Worm (Caenorhabditis elegans) whole organism, L1 larva: ENCODE results near the gene slc-25A10.
A peak's percentile ranks its signal among the peaks of the same experiment; 100 is the strongest.

Source experiments
- C04F5.9 ChIP-seq: sonication (generic microtip); optimal IDR thresholded peaks from 2 replicates; lab custom pipeline; 2016; ENCODE audit warnings: missing genetic modification characterization, missing compliant biosample characterization
- C16A3.4 ChIP-seq: fragments of 150-350 bp; optimal IDR thresholded peaks from 2 replicates; lab custom pipeline; 2014; ENCODE audit warnings: missing biosample characterization, missing genetic modification characterization
- C34B4.2 ChIP-seq: sonication (generic microtip); optimal IDR thresholded peaks from 2 replicates; lab custom pipeline; 2017; ENCODE audit warnings: mild to moderate bottlenecking, missing genetic modification characterization, missing compliant biosample characterization
- Y116A8C.19 ChIP-seq: sonication (generic microtip); optimal IDR thresholded peaks from 2 replicates; lab custom pipeline; 2016; ENCODE audit warnings: missing compliant biosample characterization, missing genetic modification characterization, borderline replicate concordance
- aly-2 ChIP-seq: fragments of 150-350 bp; optimal IDR thresholded peaks from 2 replicates; lab custom pipeline; 2014; ENCODE audit warnings: missing biosample characterization, missing genetic modification characterization
- blmp-1 ChIP-seq: fragments of 150-350 bp; optimal IDR thresholded peaks from 2 replicates; lab custom pipeline; 2014; ENCODE audit warnings: missing biosample characterization, missing genetic modification characterization
- ceh-63 ChIP-seq: fragments of 200-800 bp; sonication (Bioruptor generic); optimal IDR thresholded peaks from 2 replicates; lab custom pipeline; 2018; ENCODE audit warnings: mild to moderate bottlenecking, missing genetic modification characterization, missing compliant biosample characterization
- ceh-82 ChIP-seq, 3 experiments: fragments of 150-350 bp in 1 of 3; sonication (generic microtip) in 2 of 3; optimal IDR thresholded peaks; 2 replicates each; lab custom pipeline; 2014 to 2017; ENCODE audit warnings: missing biosample characterization in 3 of 3, missing genetic modification characterization in 3 of 3
- ceh-88 ChIP-seq: fragments of 200-800 bp; sonication (Bioruptor generic); IDR thresholded peaks from 2 replicates; pipeline ENCODE4 v1.3.6; 2022; ENCODE audit warnings: missing genetic modification characterization, missing compliant biosample characterization
- ceh-90 ChIP-seq: sonication (generic microtip); optimal IDR thresholded peaks from 2 replicates; lab custom pipeline; 2016; ENCODE audit warnings: missing genetic modification characterization, missing compliant biosample characterization
- dpl-1 ChIP-seq, 3 experiments: fragments of 150-350 bp in 2 of 3; sonication (generic microtip) in 1 of 3; optimal IDR thresholded peaks; 2 replicates each; lab custom pipeline; 2014 to 2017; ENCODE audit warnings: missing biosample characterization in 3 of 3, missing genetic modification characterization in 3 of 3, missing genetic modification reagents in 3 of 3
- dsc-1 ChIP-seq: sonication (generic microtip); optimal IDR thresholded peaks from 2 replicates; lab custom pipeline; 2016; ENCODE audit warnings: mild to moderate bottlenecking, missing genetic modification characterization, missing compliant biosample characterization
- egl-13 ChIP-seq: sonication (generic microtip); optimal IDR thresholded peaks from 2 replicates; lab custom pipeline; 2016; ENCODE audit warnings: missing genotype, missing genetic modification reagents, missing genetic modification characterization, missing compliant biosample characterization
- egl-27 ChIP-seq, 2 experiments: fragments of 150-350 bp in 1 of 2; sonication (generic microtip); optimal IDR thresholded peaks; 3 replicates each; lab custom pipeline; 2017 to 2018; ENCODE audit warnings: missing biosample characterization in 2 of 2, missing genetic modification characterization in 2 of 2, missing genetic modification reagents in 2 of 2
- elt-2 ChIP-seq: sonication (generic microtip); optimal IDR thresholded peaks from 2 replicates; lab custom pipeline; 2016; ENCODE audit warnings: missing genetic modification characterization, mild to moderate bottlenecking, inconsistent platforms, missing compliant biosample characterization, missing genetic modification reagents
- elt-3 ChIP-seq, 6 experiments: fragments of 150-350 bp in 1 of 6; sonication (generic microtip); optimal IDR thresholded peaks; 2 replicates each; lab custom pipeline; 2017 to 2018; ENCODE audit warnings: missing biosample characterization in 6 of 6, missing genetic modification characterization in 6 of 6, inconsistent platforms in 1 of 6
- fkh-10 ChIP-seq: sonication (generic microtip); optimal IDR thresholded peaks from 2 replicates; lab custom pipeline; 2017; ENCODE audit warnings: missing biosample characterization, missing genetic modification reagents, missing genetic modification characterization
- fkh-4 ChIP-seq: sonication (generic microtip); optimal IDR thresholded peaks from 2 replicates; lab custom pipeline; 2016; ENCODE audit warnings: missing compliant biosample characterization, missing genetic modification characterization, borderline replicate concordance
- fkh-8 ChIP-seq: sonication (generic microtip); optimal IDR thresholded peaks from 2 replicates; lab custom pipeline; 2016; ENCODE audit warnings: mild to moderate bottlenecking, missing genetic modification characterization, missing compliant biosample characterization
- irx-1 ChIP-seq: sonication (generic microtip); optimal IDR thresholded peaks from 2 replicates; lab custom pipeline; 2016; ENCODE audit warnings: missing genetic modification characterization, missing compliant biosample characterization
- isw-1 ChIP-seq: fragments of 200-800 bp; sonication (Bioruptor generic); IDR thresholded peaks from 2 replicates; pipeline ENCODE4 v1.3.6; 2022; ENCODE audit warnings: missing genetic modification characterization, missing compliant biosample characterization
- jun-1 ChIP-seq: fragments of 150-350 bp; optimal IDR thresholded peaks from 2 replicates; lab custom pipeline; 2014; ENCODE audit warnings: missing biosample characterization, missing genetic modification reagents, missing genetic modification characterization
- lin-13 ChIP-seq: fragments of 150-350 bp; optimal IDR thresholded peaks from 2 replicates; lab custom pipeline; 2014; ENCODE audit warnings: missing biosample characterization, missing genetic modification reagents, missing genetic modification characterization
- lin-35 ChIP-seq, 2 experiments: fragments of 150-350 bp; optimal IDR thresholded peaks; 2 replicates each; lab custom pipeline; 2014; ENCODE audit warnings: missing biosample characterization in 2 of 2, missing genetic modification characterization in 2 of 2, missing genetic modification reagents in 2 of 2
- lin-39 ChIP-seq: fragments of 150-350 bp; optimal IDR thresholded peaks from 2 replicates; lab custom pipeline; 2014; ENCODE audit warnings: missing biosample characterization, missing genetic modification reagents, missing genetic modification characterization
- lir-3 ChIP-seq: sonication (generic microtip); optimal IDR thresholded peaks from 2 replicates; lab custom pipeline; 2016; ENCODE audit warnings: mild to moderate bottlenecking, missing genetic modification characterization, moderate library complexity, missing compliant biosample characterization; ENCODE audit not compliant: poor library complexity
- mab-9 ChIP-seq: fragments of 200-800 bp; sonication (Bioruptor generic); IDR thresholded peaks from 2 replicates; pipeline ENCODE4 v1.3.6; 2022; ENCODE audit warnings: missing genetic modification reagents, missing genetic modification characterization, missing compliant biosample characterization
- mdl-1 ChIP-seq, 2 experiments: fragments of 150-350 bp; optimal IDR thresholded peaks; 2 replicates each; lab custom pipeline; 2014 to 2017; ENCODE audit warnings: missing biosample characterization in 2 of 2, missing genetic modification characterization in 2 of 2, inconsistent platforms in 1 of 2
- mef-2 ChIP-seq: fragments of 150-350 bp; optimal IDR thresholded peaks from 2 replicates; lab custom pipeline; 2014; ENCODE audit warnings: missing biosample characterization, missing genetic modification characterization
- mep-1 ChIP-seq: fragments of 150-350 bp; optimal IDR thresholded peaks from 2 replicates; lab custom pipeline; 2014; ENCODE audit warnings: missing biosample characterization, missing genetic modification characterization
- nhr-11 ChIP-seq: fragments of 150-350 bp; optimal IDR thresholded peaks from 2 replicates; lab custom pipeline; 2014; ENCODE audit warnings: missing biosample characterization, missing genetic modification characterization
- nhr-12 ChIP-seq: sonication (generic microtip); optimal IDR thresholded peaks from 2 replicates; lab custom pipeline; 2017; ENCODE audit warnings: missing biosample characterization, missing genetic modification characterization
- nhr-237 ChIP-seq: fragments of 150-350 bp; optimal IDR thresholded peaks from 2 replicates; lab custom pipeline; 2014; ENCODE audit warnings: missing biosample characterization, missing genetic modification characterization
- nhr-28 ChIP-seq: fragments of 150-350 bp; optimal IDR thresholded peaks from 2 replicates; lab custom pipeline; 2014; ENCODE audit warnings: missing biosample characterization, missing genetic modification characterization
- nhr-47 ChIP-seq: sonication (generic microtip); optimal IDR thresholded peaks from 2 replicates; lab custom pipeline; 2016; ENCODE audit warnings: mild to moderate bottlenecking, missing genetic modification characterization, moderate library complexity, missing compliant biosample characterization
- nhr-71 ChIP-seq: sonication (generic microtip); optimal IDR thresholded peaks from 2 replicates; lab custom pipeline; 2016; ENCODE audit warnings: mild to moderate bottlenecking, missing genetic modification characterization, moderate library complexity, missing compliant biosample characterization
- nhr-77 ChIP-seq: fragments of 150-350 bp; optimal IDR thresholded peaks from 2 replicates; lab custom pipeline; 2014; ENCODE audit warnings: missing biosample characterization, missing genetic modification characterization
- nhr-84 ChIP-seq: sonication (generic microtip); optimal IDR thresholded peaks from 2 replicates; lab custom pipeline; 2017; ENCODE audit warnings: missing biosample characterization, missing genetic modification characterization
- nhr-90 ChIP-seq: sonication (generic microtip); optimal IDR thresholded peaks from 2 replicates; lab custom pipeline; 2016; ENCODE audit warnings: mild to moderate bottlenecking, missing genetic modification characterization, missing compliant biosample characterization; ENCODE audit not compliant: poor library complexity
- pax-3 ChIP-seq: fragments of 200-800 bp; sonication (Bioruptor generic); optimal IDR thresholded peaks from 2 replicates; lab custom pipeline; 2018; ENCODE audit warnings: mild to moderate bottlenecking, missing genetic modification characterization, moderate library complexity, missing compliant biosample characterization
- pqm-1 ChIP-seq: sonication (generic microtip); optimal IDR thresholded peaks from 3 replicates; lab custom pipeline; 2017; ENCODE audit warnings: missing biosample characterization, missing genetic modification characterization
- rnt-1 ChIP-seq: sonication (generic microtip); optimal IDR thresholded peaks from 2 replicates; lab custom pipeline; 2016; ENCODE audit warnings: mild to moderate bottlenecking, missing genetic modification characterization, moderate library complexity, missing compliant biosample characterization
- snu-23 ChIP-seq: sonication (generic microtip); optimal IDR thresholded peaks from 2 replicates; lab custom pipeline; 2016; ENCODE audit warnings: missing genetic modification characterization, missing compliant biosample characterization
- sox-4 ChIP-seq: sonication (generic microtip); optimal IDR thresholded peaks from 2 replicates; lab custom pipeline; 2016; ENCODE audit warnings: missing genetic modification characterization, missing compliant biosample characterization
- sup-37 ChIP-seq: fragments of 200-800 bp; sonication (Bioruptor generic); optimal IDR thresholded peaks from 2 replicates; lab custom pipeline; 2018; ENCODE audit warnings: mild to moderate bottlenecking, missing genetic modification characterization, missing compliant biosample characterization
- swsn-7 ChIP-seq: sonication (generic microtip); optimal IDR thresholded peaks from 2 replicates; lab custom pipeline; 2016; ENCODE audit warnings: missing genetic modification characterization, missing compliant biosample characterization
- unc-130 ChIP-seq: fragments of 150-350 bp; optimal IDR thresholded peaks from 2 replicates; lab custom pipeline; 2017; ENCODE audit warnings: missing biosample characterization, missing genetic modification characterization, inconsistent platforms
- unc-86 ChIP-seq: sonication (generic microtip); optimal IDR thresholded peaks from 2 replicates; lab custom pipeline; 2016; ENCODE audit warnings: missing genetic modification characterization, missing compliant biosample characterization
- xbp-1 ChIP-seq: sonication (generic microtip); optimal IDR thresholded peaks from 2 replicates; lab custom pipeline; 2016; ENCODE audit warnings: missing genetic modification characterization, missing compliant biosample characterization
- ztf-4 ChIP-seq: fragments of 150-350 bp; optimal IDR thresholded peaks from 2 replicates; lab custom pipeline; 2014; ENCODE audit warnings: missing biosample characterization, missing genetic modification characterization

Gene slc-25A10

DNA sequence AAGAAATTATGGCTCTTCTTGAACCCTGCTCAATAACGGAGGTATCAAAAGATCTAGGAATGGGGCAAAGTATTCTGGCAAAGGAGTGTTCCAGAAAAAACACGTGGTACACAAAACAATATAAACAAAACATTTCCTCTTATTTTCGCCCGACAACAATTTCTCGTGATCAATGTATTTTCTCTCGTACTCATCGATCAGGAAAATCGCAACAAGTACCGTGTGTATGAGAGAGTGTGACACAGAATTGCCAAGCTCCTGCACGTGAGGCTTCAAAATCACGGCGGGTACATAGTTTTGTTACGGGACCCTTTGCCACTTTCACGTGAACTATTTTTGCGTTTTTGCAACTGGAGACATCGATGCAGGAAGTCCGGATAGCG lies 15.5 kb upstream of the slc-25A10 start (continued):
- peak in 2 of 3 experiments; percentile 21 to 37 for TF ChIP-seq dpl-1 (GFP tag; optimal IDR thresholded peaks at IDR 0.05; lab: Kevin White, UChicago)
- peak; percentile 4 for TF ChIP-seq C04F5.9
- peak; percentile 44 for TF ChIP-seq xbp-1 (tag; lab: Kevin White, UChicago)
- TF ChIP-seq unc-130 (tag; lab: Kevin White, UChicago): peak; percentile 92
- TF ChIP-seq rnt-1 (tag; lab: Kevin White, UChicago): peak; percentile 93
- TF ChIP-seq sox-4 (tag; lab: Kevin White, UChicago): peak; percentile 12
- peak; percentile 49 for TF ChIP-seq nhr-47 (tag; lab: Kevin White, UChicago)
- peak; percentile 43 for TF ChIP-seq blmp-1
- TF ChIP-seq irx-1 (tag; lab: Kevin White, UChicago): peak; percentile 28
- TF ChIP-seq nhr-12 (tag; lab: Kevin White, UChicago): no peak
- TF ChIP-seq nhr-11 (tag; lab: Kevin White, UChicago): peak; percentile 72
- peak; percentile 80 for TF ChIP-seq lir-3
- TF ChIP-seq nhr-71 (tag; lab: Kevin White, UChicago): peak; percentile 95
- peak; percentile 58 for TF ChIP-seq sup-37
- peak; percentile 59 for TF ChIP-seq C16A3.4 (tag; lab: Kevin White, UChicago)
- no peak for TF ChIP-seq ceh-63
- no peak for TF ChIP-seq aly-2 (tag; lab: Kevin White, UChicago)
- TF ChIP-seq ceh-88 (GFP tag; lab: Robert Waterston, UW): peak; percentile 22; the same call in 1 of the 2 replicates
- TF ChIP-seq ztf-4 (tag; lab: Kevin White, UChicago): peak; percentile 56
- TF ChIP-seq mef-2 (tag; lab: Kevin White, UChicago): peak; percentile 40
- peak in 1 of 2 experiments; percentile 73 for TF ChIP-seq lin-35 (GFP tag; optimal IDR thresholded peaks at IDR 0.05; lab: Kevin White, UChicago)
- TF ChIP-seq elt-3 (tag; optimal IDR thresholded peaks at IDR 0.05; lab: Kevin White, UChicago): peak in 2 of 6 experiments; percentile 4 to 64
- peak; percentile 85 for TF ChIP-seq snu-23 (GFP tag; lab: Kevin White, UChicago)
- TF ChIP-seq nhr-237 (tag; lab: Kevin White, UChicago): no peak
- TF ChIP-seq ceh-90 (tag; lab: Kevin White, UChicago): no peak
- TF ChIP-seq lin-39 (tag; lab: Kevin White, UChicago): peak; percentile 83

DNA sequence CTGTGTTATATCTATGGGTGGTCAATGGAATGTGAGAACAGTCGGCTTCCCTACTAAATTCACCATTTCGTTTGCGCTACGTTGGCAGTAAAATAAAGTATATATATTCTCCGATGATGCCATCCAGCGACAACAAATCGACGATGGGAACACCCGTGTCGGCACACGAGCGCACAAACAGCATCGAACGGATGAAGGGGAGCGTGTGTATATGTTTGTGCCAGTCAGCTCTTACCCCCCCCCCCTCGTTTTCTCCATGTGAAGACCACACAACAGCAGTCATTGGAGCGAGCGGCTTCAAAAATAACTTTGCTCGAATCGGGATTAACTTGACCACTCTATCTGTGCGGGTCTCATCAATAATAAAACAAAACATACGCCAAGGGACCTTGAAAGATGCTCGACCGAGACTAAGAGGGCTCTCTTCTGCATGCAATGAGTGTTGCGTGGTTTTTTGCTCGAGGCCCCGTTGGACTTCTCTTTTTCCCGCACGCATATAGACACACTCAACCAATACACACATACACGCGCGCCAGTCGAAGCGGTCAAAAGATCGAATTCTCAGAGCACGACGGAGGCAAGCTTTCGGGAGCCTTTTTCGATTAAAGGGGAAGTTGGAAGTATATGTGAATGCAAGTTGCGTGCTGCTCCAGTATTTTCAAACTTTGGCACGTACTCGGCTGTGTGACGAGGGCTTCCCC lies 15.0 kb upstream of the slc-25A10 start:
- TF ChIP-seq nhr-77 (tag; lab: Kevin White, UChicago) (no peak), fkh-10 (peak; percentile 51), nhr-84 (tag; lab: Kevin White, UChicago) (no peak), egl-27 (tag; optimal IDR thresholded peaks at IDR 0.05; lab: Kevin White, UChicago) (no peak), ceh-82 (tag; optimal IDR thresholded peaks at IDR 0.05; lab: Kevin White, UChicago) (peak in 2 of 3 experiments; percentile 25 to 59), egl-13 (peak; percentile 22), ztf-4 (tag; lab: Kevin White, UChicago) (no peak), mab-9 (GFP tag; lab: Robert Waterston, UW) (0 out of 2 replicates have a peak, but pooled peaks have one; percentile 28), fkh-8 (tag; lab: Kevin White, UChicago) (peak; percentile 78), xbp-1 (tag; lab: Kevin White, UChicago) (peak; percentile 14), nhr-28 (tag; lab: Kevin White, UChicago) (no peak), fkh-4 (no peak), pax-3 (tag; lab: Kevin White, UChicago) (no peak), pqm-1 (tag; lab: Kevin White, UChicago) (no peak), mep-1 (tag; lab: Kevin White, UChicago) (no peak), C34B4.2 (tag; lab: Kevin White, UChicago) (no peak), dsc-1 (peak; percentile 58), jun-1 (tag; lab: Kevin White, UChicago) (no peak), elt-3 (tag; optimal IDR thresholded peaks at IDR 0.05; lab: Kevin White, UChicago) (no peak), elt-2 (tag; lab: Kevin White, UChicago) (no peak), Y116A8C.19 (tag; lab: Kevin White, UChicago) (no peak), swsn-7 (tag; lab: Kevin White, UChicago) (no peak), isw-1 (GFP tag; lab: Robert Waterston, UW) (peak; percentile 7), C04F5.9 (no peak), lin-13 (GFP tag; lab: Kevin White, UChicago) (no peak), mdl-1 (tag; optimal IDR thresholded peaks at IDR 0.05; lab: Kevin White, UChicago) (peak in 1 of 2 experiments; percentile 47), unc-86 (peak; percentile 70), nhr-90 (tag; lab: Kevin White, UChicago) (no peak), nhr-71 (tag; lab: Kevin White, UChicago) (no peak), dpl-1 (GFP tag; optimal IDR thresholded peaks at IDR 0.05; lab: Kevin White, UChicago) (no peak)
